Worm (Caenorhabditis elegans) whole organism, mixed stage, embryonic: ENCODE results near the gene irld-39.

ENCODE experiments used
- M03D4.4 ChIP-seq: sonication (generic microtip); optimal IDR thresholded peaks from 2 replicates; lab custom pipeline; 2017; ENCODE audit warnings: mild to moderate bottlenecking, missing genetic modification characterization, missing compliant biosample characterization
- bed-3 ChIP-seq: fragments of 200-800 bp; sonication (Bioruptor generic); optimal IDR thresholded peaks from 3 replicates; lab custom pipeline; 2018; ENCODE audit warnings: mild to moderate bottlenecking, missing genetic modification characterization, moderate library complexity, missing compliant biosample characterization
- blmp-1 ChIP-seq: fragments of 150-350 bp; optimal IDR thresholded peaks from 2 replicates; lab custom pipeline; 2014; ENCODE audit warnings: missing biosample characterization, missing genetic modification characterization
- ceh-39 ChIP-seq: fragments of 150-350 bp; optimal IDR thresholded peaks from 2 replicates; lab custom pipeline; 2014; ENCODE audit warnings: missing biosample characterization, missing genetic modification characterization
- ceh-43 ChIP-seq: fragments of 200-800 bp; sonication (Bioruptor generic); optimal IDR thresholded peaks from 2 replicates; lab custom pipeline; 2018; ENCODE audit warnings: mild to moderate bottlenecking, missing genetic modification characterization, moderate library complexity, missing compliant biosample characterization
- ceh-83 ChIP-seq: fragments of 200-800 bp; sonication (Bioruptor generic); optimal IDR thresholded peaks from 2 replicates; lab custom pipeline; 2018; ENCODE audit warnings: mild to moderate bottlenecking, missing genetic modification characterization, missing compliant biosample characterization
- ces-1 ChIP-seq: fragments of 150-350 bp; optimal IDR thresholded peaks from 2 replicates; lab custom pipeline; 2014; ENCODE audit warnings: missing biosample characterization, missing genetic modification reagents, missing genetic modification characterization
- cnd-1 ChIP-seq: fragments of 200-800 bp; sonication (Bioruptor generic); optimal IDR thresholded peaks from 2 replicates; lab custom pipeline; 2018; ENCODE audit warnings: mild to moderate bottlenecking, missing genetic modification characterization, missing compliant biosample characterization
- drap-1 ChIP-seq: fragments of 200-800 bp; sonication (Bioruptor generic); optimal IDR thresholded peaks from 3 replicates; lab custom pipeline; 2018; ENCODE audit warnings: mild to moderate bottlenecking, missing genetic modification characterization, missing compliant biosample characterization
- elt-1 ChIP-seq: sonication (generic microtip); optimal IDR thresholded peaks from 2 replicates; lab custom pipeline; 2017; ENCODE audit warnings: missing genetic modification characterization, mild to moderate bottlenecking, missing compliant biosample characterization, antibody characterized with exemption, moderate library complexity, borderline replicate concordance; ENCODE audit not compliant: insufficient read depth
- elt-3 ChIP-seq: fragments of 150-350 bp; optimal IDR thresholded peaks from 2 replicates; lab custom pipeline; 2014; ENCODE audit warnings: missing biosample characterization, missing genetic modification characterization
- flh-1 ChIP-seq: fragments of 200-800 bp; sonication (Bioruptor generic); optimal IDR thresholded peaks from 2 replicates; lab custom pipeline; 2018; ENCODE audit warnings: mild to moderate bottlenecking, missing genetic modification characterization, moderate library complexity, missing compliant biosample characterization
- ham-2 ChIP-seq: fragments of 200-800 bp; sonication (Bioruptor generic); optimal IDR thresholded peaks from 2 replicates; lab custom pipeline; 2018; ENCODE audit warnings: mild to moderate bottlenecking, missing genetic modification characterization, missing compliant biosample characterization
- lin-13 ChIP-seq: fragments of 150-350 bp; optimal IDR thresholded peaks from 2 replicates; lab custom pipeline; 2014; ENCODE audit warnings: missing biosample characterization, missing genetic modification characterization
- lin-32 ChIP-seq: fragments of 200-800 bp; sonication (Bioruptor generic); optimal IDR thresholded peaks from 2 replicates; lab custom pipeline; 2018; ENCODE audit warnings: mild to moderate bottlenecking, missing genetic modification characterization, missing compliant biosample characterization
- lsy-2 ChIP-seq: fragments of 150-350 bp; optimal IDR thresholded peaks from 2 replicates; lab custom pipeline; 2014; ENCODE audit warnings: missing biosample characterization, missing genetic modification characterization
- mab-5 ChIP-seq: fragments of 150-350 bp; optimal IDR thresholded peaks from 2 replicates; lab custom pipeline; 2014; ENCODE audit warnings: missing biosample characterization, missing genetic modification characterization
- mep-1 ChIP-seq: fragments of 150-350 bp; optimal IDR thresholded peaks from 2 replicates; lab custom pipeline; 2017; ENCODE audit warnings: missing biosample characterization, missing genetic modification reagents, missing genetic modification characterization, inconsistent platforms
- mls-2 ChIP-seq: sonication (generic microtip); optimal IDR thresholded peaks from 2 replicates; lab custom pipeline; 2016; ENCODE audit warnings: mild to moderate bottlenecking, missing genetic modification characterization, moderate library complexity, missing compliant biosample characterization
- nhr-12 ChIP-seq: fragments of 150-350 bp; optimal IDR thresholded peaks from 2 replicates; lab custom pipeline; 2014; ENCODE audit warnings: missing biosample characterization, missing genetic modification characterization
- nhr-2 ChIP-seq: fragments of 150-350 bp; optimal IDR thresholded peaks from 2 replicates; lab custom pipeline; 2014; ENCODE audit warnings: missing biosample characterization, missing genetic modification characterization
- nhr-237 ChIP-seq: fragments of 150-350 bp; optimal IDR thresholded peaks from 2 replicates; lab custom pipeline; 2014; ENCODE audit warnings: missing biosample characterization, missing genetic modification characterization
- nhr-28 ChIP-seq: fragments of 150-350 bp; optimal IDR thresholded peaks from 2 replicates; lab custom pipeline; 2014; ENCODE audit warnings: missing biosample characterization, missing genetic modification characterization
- nhr-76 ChIP-seq: sonication (generic microtip); optimal IDR thresholded peaks from 2 replicates; lab custom pipeline; 2017; ENCODE audit warnings: missing biosample characterization, missing genetic modification characterization
- pha-4 ChIP-seq: fragments of 150-350 bp; optimal IDR thresholded peaks from 2 replicates; lab custom pipeline; 2018; ENCODE audit warnings: missing biosample characterization, missing genetic modification reagents, missing genetic modification characterization
- sem-2 ChIP-seq: fragments of 200-800 bp; sonication (Bioruptor generic); optimal IDR thresholded peaks from 2 replicates; lab custom pipeline; 2018; ENCODE audit warnings: mild to moderate bottlenecking, missing genetic modification characterization, missing compliant biosample characterization
- snpc-4 ChIP-seq: fragments of 150-350 bp; optimal IDR thresholded peaks from 2 replicates; lab custom pipeline; 2014; ENCODE audit warnings: missing biosample characterization, missing genetic modification characterization
- tbx-8 ChIP-seq: fragments of 200-800 bp; sonication (Bioruptor generic); optimal IDR thresholded peaks from 2 replicates; lab custom pipeline; 2018; ENCODE audit warnings: mild to moderate bottlenecking, missing genetic modification characterization, moderate library complexity, missing compliant biosample characterization
- unc-120 ChIP-seq: sonication (generic microtip); optimal IDR thresholded peaks from 2 replicates; lab custom pipeline; 2017; ENCODE audit warnings: missing genetic modification characterization, missing compliant biosample characterization; ENCODE audit not compliant: poor library complexity, severe bottlenecking
- unc-39 ChIP-seq: fragments of 150-350 bp; optimal IDR thresholded peaks from 2 replicates; lab custom pipeline; 2014; ENCODE audit warnings: missing biosample characterization, missing genetic modification characterization
- zip-8 ChIP-seq: fragments of 150-350 bp; optimal IDR thresholded peaks from 2 replicates; lab custom pipeline; 2014; ENCODE audit warnings: missing biosample characterization, missing genetic modification characterization
- ztf-11 ChIP-seq: fragments of 150-350 bp; optimal IDR thresholded peaks from 2 replicates; lab custom pipeline; 2014; ENCODE audit warnings: missing biosample characterization, missing genetic modification characterization

The irld-39 gene

ce11 chrIV:16230464-16230863, 2.5 kb upstream of the irld-39 start:
- no peak for TF ChIP-seq cnd-1
- no peak for TF ChIP-seq mab-5 (tag; lab: Kevin White, UChicago)
- TF ChIP-seq blmp-1 = no peak
- no peak for TF ChIP-seq nhr-76 (tag; lab: Kevin White, UChicago)
- no peak for TF ChIP-seq ces-1 (GFP tag; lab: Kevin White, UChicago)
- TF ChIP-seq elt-1 (tag; lab: Kevin White, UChicago) = no peak
- no peak for TF ChIP-seq sem-2
- TF ChIP-seq lin-13 = no peak
- TF ChIP-seq snpc-4 (tag; lab: Kevin White, UChicago) = no peak
- no peak for TF ChIP-seq unc-120 (tag; lab: Kevin White, UChicago)
- no peak for TF ChIP-seq mep-1
- TF ChIP-seq ceh-43 (GFP tag; lab: Kevin White, UChicago) = no peak
- TF ChIP-seq, all 35 proteins: peak for 0

- TF ChIP-seq lsy-2 (tag; lab: Kevin White, UChicago) (no peak), ham-2 (GFP tag; lab: Kevin White, UChicago) (no peak), blmp-1 (no peak), snpc-4 (tag; lab: Kevin White, UChicago) (no peak), ztf-11 (tag; lab: Kevin White, UChicago) (no peak), nhr-28 (tag; lab: Kevin White, UChicago) (no peak), elt-3 (tag; lab: Kevin White, UChicago) (no peak), nhr-237 (no peak), mep-1 (no peak), flh-1 (GFP tag; lab: Kevin White, UChicago) (no peak), drap-1 (GFP tag; lab: Kevin White, UChicago) (no peak), sem-2 (no peak), cnd-1 (no peak), nhr-2 (no peak), ceh-83 (GFP tag; lab: Kevin White, UChicago) (no peak), nhr-12 (tag; lab: Kevin White, UChicago) (no peak)
Observed at ce11 chrIV:16236827-16237226, 3.9 kb downstream of the irld-39 start.

- no peak for TF ChIP-seq lin-13
- TF ChIP-seq zip-8 = no peak
- TF ChIP-seq sem-2 = no peak
- no peak for TF ChIP-seq pha-4 (tag; lab: Kevin White, UChicago)
- no peak for TF ChIP-seq ham-2 (GFP tag; lab: Kevin White, UChicago)
- TF ChIP-seq blmp-1 = no peak
- no peak for TF ChIP-seq nhr-237
- TF ChIP-seq unc-39 = no peak
- TF ChIP-seq M03D4.4 = no peak
- TF ChIP-seq nhr-12 (tag; lab: Kevin White, UChicago) = no peak
- TF ChIP-seq tbx-8 (GFP tag; lab: Kevin White, UChicago) = no peak
- TF ChIP-seq mls-2 (tag; lab: Kevin White, UChicago) = no peak
- no peak for TF ChIP-seq ceh-83 (GFP tag; lab: Kevin White, UChicago)
- no peak for TF ChIP-seq drap-1 (GFP tag; lab: Kevin White, UChicago)
- TF ChIP-seq flh-1 (GFP tag; lab: Kevin White, UChicago) = no peak
- no peak for TF ChIP-seq mep-1
- TF ChIP-seq unc-120 (tag; lab: Kevin White, UChicago) = no peak
- no peak for TF ChIP-seq snpc-4 (tag; lab: Kevin White, UChicago)
- TF ChIP-seq elt-1 (tag; lab: Kevin White, UChicago) = no peak
- TF ChIP-seq ceh-43 (GFP tag; lab: Kevin White, UChicago) = no peak
Observed at ce11 chrIV:16238555-16238954, 5.6 kb downstream of the irld-39 start, which contains the start of gene srw-61. srw-61 (minus strand) TSS chrIV:16238655.

ce11 chrIV:16247131-16247530, 14.2 kb downstream of the irld-39 start, which contains the start of gene F38C2.1:
F38C2.1 (plus strand) TSS chrIV:16247431.
- no peak for TF ChIP-seq nhr-2
- TF ChIP-seq snpc-4 (tag; lab: Kevin White, UChicago) = no peak
- TF ChIP-seq bed-3 = no peak
- TF ChIP-seq nhr-12 (tag; lab: Kevin White, UChicago) = no peak
- no peak for TF ChIP-seq mep-1
- TF ChIP-seq zip-8 = no peak
- TF ChIP-seq flh-1 (GFP tag; lab: Kevin White, UChicago) = no peak
- TF ChIP-seq elt-3 (tag; lab: Kevin White, UChicago) = no peak

ce11 chrIV:16254464-16254863, 21.5 kb downstream of the irld-39 start, which contains the start of gene hlh-17:
hlh-17 (plus strand) TSS chrIV:16254764.
- TF ChIP-seq nhr-237 (no peak), bed-3 (no peak), tbx-8 (GFP tag; lab: Kevin White, UChicago) (no peak), nhr-12 (tag; lab: Kevin White, UChicago) (no peak), ceh-83 (GFP tag; lab: Kevin White, UChicago) (no peak), nhr-2 (no peak), lin-32 (GFP tag; lab: Kevin White, UChicago) (no peak), M03D4.4 (no peak), ceh-39 (tag; lab: Kevin White, UChicago) (no peak), elt-3 (tag; lab: Kevin White, UChicago) (no peak)
- TF ChIP-seq, all 35 proteins: peak for 0
